Fruit fly (Drosophila melanogaster) whole organism, wandering third instar larva: Measurements from ENCODE around the gene CG18809.

ENCODE experiments used
- Abd-B ChIP-seq: fragments of >200 bp; optimal IDR thresholded peaks from 2 replicates; lab custom pipeline; 2017; ENCODE audit warnings: missing biosample characterization, missing genetic modification characterization
- CG32264 ChIP-seq: fragments of 200-800 bp; sonication (Bioruptor generic); optimal IDR thresholded peaks from 2 replicates; lab custom pipeline; 2016; ENCODE audit warnings: missing biosample characterization, missing genetic modification characterization
- CG9705 ChIP-seq: fragments of 200-800 bp; sonication (Bioruptor generic); optimal IDR thresholded peaks from 2 replicates; lab custom pipeline; 2018; ENCODE audit warnings: missing biosample characterization, mild to moderate bottlenecking, missing genetic modification characterization
- Dif ChIP-seq: fragments of 200-275, 200-300 bp; sonication (Bioruptor generic); optimal IDR thresholded peaks from 2 replicates; lab custom pipeline; 2018; ENCODE audit warnings: missing biosample characterization, missing genetic modification characterization; ENCODE audit not compliant: partially characterized antibody
- GATAd ChIP-seq: sonication (Bioruptor generic); optimal IDR thresholded peaks from 2 replicates; lab custom pipeline; 2016; ENCODE audit warnings: missing biosample characterization, missing genetic modification characterization
- HLH106 ChIP-seq: fragments of 200-800 bp; optimal IDR thresholded peaks from 3 replicates; lab custom pipeline; 2019; ENCODE audit warnings: missing biosample characterization, mild to moderate bottlenecking, missing genetic modification characterization, moderate library complexity
- Hnf4 ChIP-seq: fragments of 200-800 bp; sonication (Bioruptor generic); optimal IDR thresholded peaks from 2 replicates; lab custom pipeline; 2016; ENCODE audit warnings: missing biosample characterization, mild to moderate bottlenecking, missing genetic modification characterization
- Hr78 ChIP-seq: fragments of >200 bp; optimal IDR thresholded peaks from 2 replicates; lab custom pipeline; 2017; ENCODE audit warnings: missing biosample characterization, missing genetic modification characterization
- Hr83 ChIP-seq: fragments of 200-300 bp; sonication (Bioruptor generic); optimal IDR thresholded peaks from 2 replicates; lab custom pipeline; 2016; ENCODE audit warnings: missing biosample characterization, mild to moderate bottlenecking, missing genetic modification characterization, moderate library complexity; ENCODE audit not compliant: poor library complexity, severe bottlenecking
- Jra ChIP-seq: sonication (Bioruptor generic); optimal IDR thresholded peaks from 2 replicates; lab custom pipeline; 2016; ENCODE audit warnings: missing biosample characterization, missing genetic modification characterization
- Mio ChIP-seq: sonication (Bioruptor generic); optimal IDR thresholded peaks from 2 replicates; lab custom pipeline; 2016; ENCODE audit warnings: missing biosample characterization, missing genetic modification characterization
- N ChIP-seq: fragments of >200 bp; optimal IDR thresholded peaks from 2 replicates; lab custom pipeline; 2018; ENCODE audit warnings: missing biosample characterization, missing external identifiers, missing genetic modification characterization
- OdsH ChIP-seq: fragments of 200-800 bp; sonication (Bioruptor generic); optimal IDR thresholded peaks from 2 replicates; lab custom pipeline; 2016; ENCODE audit warnings: missing biosample characterization, mild to moderate bottlenecking, missing genetic modification characterization
- Rel ChIP-seq, 2 experiments: fragments of 200-800 bp; sonication (Bioruptor generic) in 1 of 2; optimal IDR thresholded peaks; 2 replicates in 1 of 2; 3 replicates in 1 of 2; lab custom pipeline; 2016 to 2019; ENCODE audit warnings: mild to moderate bottlenecking in 2 of 2, missing biosample characterization in 2 of 2, missing genetic modification characterization in 2 of 2, moderate library complexity in 1 of 2
- Sp1 ChIP-seq: fragments of 200-800 bp; sonication (Bioruptor generic); optimal IDR thresholded peaks from 3 replicates; lab custom pipeline; 2019; ENCODE audit warnings: missing biosample characterization, mild to moderate bottlenecking, missing genetic modification characterization, moderate library complexity
- Vsx2 ChIP-seq: fragments of 200-300, 225-300 bp; sonication (Bioruptor generic); optimal IDR thresholded peaks from 2 replicates; lab custom pipeline; 2018; ENCODE audit warnings: missing biosample characterization, missing genetic modification characterization; ENCODE audit not compliant: partially characterized antibody
- br ChIP-seq: fragments of 200-800 bp; sonication (Bioruptor generic); optimal IDR thresholded peaks from 2 replicates; lab custom pipeline; 2016; ENCODE audit warnings: missing biosample characterization, missing genetic modification characterization
- dl ChIP-seq, 2 experiments: fragments of 175-275, 200-275 bp in 1 of 2; fragments of 200-275 bp in 1 of 2; sonication (Bioruptor generic); optimal IDR thresholded peaks; lab custom pipeline; 2018; ENCODE audit warnings: mild to moderate bottlenecking in 2 of 2, missing biosample characterization in 2 of 2, missing genetic modification characterization in 2 of 2, moderate library complexity in 2 of 2; ENCODE audit not compliant: partially characterized antibody in 2 of 2, insufficient read depth in 1 of 2
- dmrt93B ChIP-seq: fragments of 200-800 bp; sonication (Bioruptor generic); optimal IDR thresholded peaks from 2 replicates; lab custom pipeline; 2018; ENCODE audit warnings: missing biosample characterization, mild to moderate bottlenecking, missing genetic modification characterization
- dsf ChIP-seq: sonication (Bioruptor generic); optimal IDR thresholded peaks from 2 replicates; lab custom pipeline; 2016; ENCODE audit warnings: missing biosample characterization, missing genetic modification characterization, borderline replicate concordance
- ey ChIP-seq: fragments of 200-800 bp; sonication (Bioruptor generic); optimal IDR thresholded peaks from 2 replicates; lab custom pipeline; 2016; ENCODE audit warnings: missing biosample characterization, missing genetic modification characterization
- foxo ChIP-seq, 2 experiments: fragments of 200-800 bp; sonication (Bioruptor generic); optimal IDR thresholded peaks; 2 replicates in 1 of 2; 3 replicates in 1 of 2; lab custom pipeline; 2016 to 2017; ENCODE audit warnings: missing biosample characterization in 2 of 2, missing genetic modification characterization in 2 of 2
- fru ChIP-seq: fragments of 200-800 bp; sonication (Bioruptor generic); optimal IDR thresholded peaks from 3 replicates; lab custom pipeline; 2016; ENCODE audit warnings: missing biosample characterization, mild to moderate bottlenecking, missing genetic modification characterization
- h ChIP-seq: fragments of 200-800 bp; sonication (Bioruptor generic); optimal IDR thresholded peaks from 3 replicates; lab custom pipeline; 2016; ENCODE audit warnings: missing biosample characterization, mild to moderate bottlenecking, missing genetic modification characterization
- lola ChIP-seq: fragments of >200 bp; optimal IDR thresholded peaks from 2 replicates; lab custom pipeline; 2017; ENCODE audit warnings: missing biosample characterization, missing genetic modification characterization
- psq ChIP-seq: fragments of 200-800 bp; sonication (Bioruptor generic); optimal IDR thresholded peaks from 3 replicates; lab custom pipeline; 2017; ENCODE audit warnings: missing biosample characterization, mild to moderate bottlenecking, missing genetic modification characterization, moderate library complexity
- rgr ChIP-seq: fragments of 200-800 bp; sonication (Bioruptor generic); optimal IDR thresholded peaks from 3 replicates; lab custom pipeline; 2016; ENCODE audit warnings: missing biosample characterization, mild to moderate bottlenecking, missing genetic modification characterization
- sage ChIP-seq: fragments of 200-800 bp; sonication (Bioruptor generic); optimal IDR thresholded peaks from 2 replicates; lab custom pipeline; 2016; ENCODE audit warnings: missing biosample characterization, mild to moderate bottlenecking, missing genetic modification characterization
- tai ChIP-seq: sonication (Bioruptor generic); optimal IDR thresholded peaks from 2 replicates; lab custom pipeline; 2016; ENCODE audit warnings: missing biosample characterization, missing genetic modification characterization
- usp ChIP-seq: fragments of >200 bp; optimal IDR thresholded peaks from 2 replicates; lab custom pipeline; 2017; ENCODE audit warnings: missing biosample characterization, missing genetic modification characterization
- woc ChIP-seq: sonication (Bioruptor generic); optimal IDR thresholded peaks from 2 replicates; lab custom pipeline; 2016; ENCODE audit warnings: missing biosample characterization, mild to moderate bottlenecking, missing genetic modification characterization

CG18809 gene

DNA sequence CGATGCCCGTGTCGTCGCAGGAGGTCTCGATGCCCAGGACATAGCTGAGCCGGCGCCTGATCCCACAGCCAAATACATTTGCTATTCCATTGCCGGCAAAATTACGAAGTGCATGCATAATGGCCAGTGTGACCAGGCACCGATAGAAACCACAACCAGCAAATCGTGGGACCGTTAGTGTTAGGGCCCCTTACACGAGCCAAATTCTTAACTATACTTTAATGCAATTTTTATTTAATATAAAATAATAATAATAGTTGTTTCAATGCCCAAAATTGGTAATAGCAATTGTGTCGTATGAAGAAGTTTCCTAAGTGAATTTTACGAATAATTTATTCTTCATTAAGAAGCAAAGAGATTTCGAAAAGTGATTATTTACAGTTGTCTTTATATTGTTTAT, 42.5 kb downstream of the CG18809 start, which contains the start of gene Tcs4:
TSS of gene Tcs4 (minus strand) at position 145 of the 400 bp plus-strand sequence.
- TF ChIP-seq rgr (GFP tag; lab: Kevin White, UChicago) (peak; percentile 18), HLH106 (tag; lab: Kevin White, UChicago) (peak; percentile 29), CG32264 (GFP tag; lab: Kevin White, UChicago) (no peak), dl (GFP tag; optimal IDR thresholded peaks at IDR 0.05; lab: Kevin White, UChicago; ENCODE audit: insufficient read depth in 1 of 2, partially characterized antibody in 2 of 2) (peak in 1 of 2 experiments; percentile 4), Dif (GFP tag; lab: Kevin White, UChicago) (peak; percentile 97), GATAd (no peak), Sp1 (peak; percentile 0)

DNA sequence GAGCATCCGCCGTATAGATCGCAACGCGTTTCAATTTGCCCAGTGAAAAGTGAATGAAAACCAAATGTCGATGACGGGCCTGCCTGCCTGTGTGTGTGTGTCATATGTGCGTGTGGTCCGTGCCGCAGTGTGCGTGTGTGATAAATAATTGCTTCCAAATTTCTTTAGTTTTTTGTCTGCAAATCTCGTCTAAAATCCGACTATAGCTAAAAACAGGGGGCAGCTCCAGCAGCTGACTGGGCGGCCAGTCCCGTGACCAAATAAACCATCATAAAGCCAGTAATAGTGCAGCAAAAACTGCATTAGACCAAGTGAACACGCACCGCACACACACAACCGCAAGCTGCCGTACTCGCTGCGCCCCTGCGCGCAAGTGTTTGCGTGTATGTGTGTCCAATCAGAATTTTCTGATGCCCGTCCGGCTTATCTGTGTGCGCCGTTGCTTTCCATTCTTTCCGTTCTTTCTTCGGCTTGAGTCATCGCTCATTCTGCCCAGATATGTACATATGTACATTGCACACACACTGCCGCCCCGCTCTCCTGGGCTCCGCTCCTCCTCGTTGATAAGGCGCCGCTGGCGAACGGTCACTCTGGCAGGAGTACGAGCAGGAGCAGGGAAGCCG, 46.8 kb downstream of the CG18809 start:
- peak in 1 of 2 experiments; percentile 7 for TF ChIP-seq foxo (GFP tag; optimal IDR thresholded peaks at IDR 0.05; lab: Kevin White, UChicago)
- peak; percentile 30 for TF ChIP-seq rgr (GFP tag; lab: Kevin White, UChicago)
- peak; percentile 48 for TF ChIP-seq CG9705 (GFP tag; lab: Kevin White, UChicago)
- TF ChIP-seq psq (GFP tag; lab: Kevin White, UChicago) = peak; percentile 44
- TF ChIP-seq Vsx2 (GFP tag; lab: Kevin White, UChicago) = no peak
- TF ChIP-seq Abd-B (GFP tag; lab: Kevin White, UChicago) = peak; percentile 50
- peak; percentile 12 for TF ChIP-seq Sp1
- TF ChIP-seq Hr83 (GFP tag; lab: Kevin White, UChicago) = peak; percentile 62
- TF ChIP-seq Dif (GFP tag; lab: Kevin White, UChicago) = peak; percentile 16
- TF ChIP-seq lola (GFP tag; lab: Kevin White, UChicago) = no peak
- no peak for TF ChIP-seq woc (GFP tag; lab: Kevin White, UChicago)
- peak; percentile 20 for TF ChIP-seq HLH106 (tag; lab: Kevin White, UChicago)
- TF ChIP-seq h (GFP tag; lab: Kevin White, UChicago) = peak; percentile 38
- peak; percentile 19 for TF ChIP-seq OdsH (GFP tag; lab: Kevin White, UChicago)
- TF ChIP-seq CG32264 (GFP tag; lab: Kevin White, UChicago) = no peak
- no peak for TF ChIP-seq dmrt93B (GFP tag; lab: Kevin White, UChicago)
- TF ChIP-seq N (GFP tag; lab: Kevin White, UChicago) = peak; percentile 96
- TF ChIP-seq Rel (GFP tag; optimal IDR thresholded peaks at IDR 0.05; lab: Kevin White, UChicago) = no peak
- peak; percentile 9 for TF ChIP-seq Rel (tag; optimal IDR thresholded peaks at IDR 0.05; lab: Kevin White, UChicago)
- TF ChIP-seq fru = no peak
- no peak for TF ChIP-seq tai (GFP tag; lab: Kevin White, UChicago)
- peak; percentile 41 for TF ChIP-seq Jra (GFP tag; lab: Kevin White, UChicago)
- TF ChIP-seq, all 38 proteins: peak for 14

DNA sequence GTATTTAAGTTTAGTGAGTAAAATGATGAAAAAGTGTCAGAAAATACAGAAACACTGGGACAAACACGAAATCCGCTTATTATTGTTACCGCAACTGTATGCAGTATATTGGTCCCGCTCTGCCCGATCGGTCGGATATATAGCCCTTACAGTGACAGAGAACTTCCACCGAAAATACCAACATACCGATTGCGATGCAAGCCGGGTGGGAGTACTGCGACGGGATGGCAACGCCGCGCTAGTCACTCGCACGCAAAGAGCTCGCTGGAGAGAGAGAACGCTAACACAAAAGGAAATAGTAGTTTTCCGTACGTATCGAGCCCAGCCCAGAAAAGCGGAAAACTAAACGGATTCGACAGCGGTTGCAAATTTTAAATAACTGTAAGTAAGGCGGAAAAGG, 47.3 kb downstream of the CG18809 start, which contains the start of gene Cdc42:
TSS of gene Cdc42 (plus strand) at position 247 of the 400 bp plus-strand sequence.
- TF ChIP-seq dsf (GFP tag; lab: Kevin White, UChicago) = no peak
- no peak for TF ChIP-seq rgr (GFP tag; lab: Kevin White, UChicago)
- no peak for TF ChIP-seq GATAd
- TF ChIP-seq Hr83 (GFP tag; lab: Kevin White, UChicago) = peak; percentile 12
- TF ChIP-seq br (GFP tag; lab: Kevin White, UChicago) = no peak
- TF ChIP-seq dl (GFP tag; optimal IDR thresholded peaks at IDR 0.05; lab: Kevin White, UChicago; ENCODE audit: insufficient read depth in 1 of 2, partially characterized antibody in 2 of 2) = no peak
- TF ChIP-seq, all 38 proteins: peak for 1

DNA sequence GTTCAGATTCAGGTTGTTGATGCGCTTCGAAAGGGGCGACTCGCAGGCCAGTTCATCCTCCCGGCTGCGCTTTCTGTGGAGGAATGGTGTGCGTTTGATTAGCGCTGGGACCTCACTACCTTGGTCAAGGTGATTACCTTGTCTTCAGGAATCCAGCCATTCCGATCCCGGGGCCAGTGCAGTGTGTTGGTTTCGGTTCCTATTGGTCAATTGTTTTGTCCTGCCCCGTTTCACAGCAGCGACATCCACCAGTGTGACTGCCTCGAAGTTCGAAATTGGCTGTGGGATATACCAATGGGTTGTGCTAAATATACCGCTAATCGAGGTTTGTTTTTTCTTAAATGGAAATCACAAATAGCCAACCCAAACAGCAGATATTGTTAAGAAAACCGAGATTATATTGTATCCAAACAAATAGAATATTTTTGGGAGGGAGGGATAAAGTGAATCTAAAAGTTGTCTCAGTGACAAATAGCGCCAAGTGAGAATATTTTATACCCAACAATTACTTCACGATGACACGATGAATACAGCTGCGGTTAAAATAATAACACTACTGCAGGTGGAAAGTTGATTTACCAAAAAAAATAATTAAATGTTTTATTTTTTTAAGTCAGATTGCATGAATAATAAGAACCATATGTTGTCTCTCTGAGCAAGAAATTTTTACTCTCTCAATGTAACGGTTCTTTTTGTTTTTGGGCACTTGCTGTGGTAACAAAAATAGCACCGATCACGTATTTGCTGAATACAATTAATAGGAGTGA, 49.2 kb downstream of the CG18809 start, which contains the start of gene CG14229:
TSS of gene CG14229 (minus strand) at position 459 of the 767 bp plus-strand sequence.
- TF ChIP-seq psq (GFP tag; lab: Kevin White, UChicago) = no peak
- TF ChIP-seq dmrt93B (GFP tag; lab: Kevin White, UChicago) = no peak
- TF ChIP-seq dl (GFP tag; optimal IDR thresholded peaks at IDR 0.05; lab: Kevin White, UChicago; ENCODE audit: insufficient read depth in 1 of 2, partially characterized antibody in 2 of 2) = no peak
- peak in 1 of 2 experiments; percentile 28 for TF ChIP-seq foxo (GFP tag; optimal IDR thresholded peaks at IDR 0.05; lab: Kevin White, UChicago)
- no peak for TF ChIP-seq Abd-B (GFP tag; lab: Kevin White, UChicago)
- no peak for TF ChIP-seq br (GFP tag; lab: Kevin White, UChicago)
- no peak for TF ChIP-seq rgr (GFP tag; lab: Kevin White, UChicago)
- no peak for TF ChIP-seq Vsx2 (GFP tag; lab: Kevin White, UChicago)
- peak; percentile 41 for TF ChIP-seq Hnf4 (GFP tag; lab: Kevin White, UChicago)
- TF ChIP-seq Hr78 (GFP tag; lab: Kevin White, UChicago) = no peak
- TF ChIP-seq Jra (GFP tag; lab: Kevin White, UChicago) = no peak
- TF ChIP-seq ey (GFP tag; lab: Kevin White, UChicago) = peak; percentile 8
- TF ChIP-seq OdsH (GFP tag; lab: Kevin White, UChicago) = no peak
- TF ChIP-seq sage = no peak
- TF ChIP-seq tai (GFP tag; lab: Kevin White, UChicago) = no peak
- TF ChIP-seq h (GFP tag; lab: Kevin White, UChicago) = peak; percentile 30
- no peak for TF ChIP-seq Rel (GFP tag; optimal IDR thresholded peaks at IDR 0.05; lab: Kevin White, UChicago)
- TF ChIP-seq Rel (tag; optimal IDR thresholded peaks at IDR 0.05; lab: Kevin White, UChicago) = peak; percentile 36
- no peak for TF ChIP-seq usp (GFP tag; lab: Kevin White, UChicago)
- TF ChIP-seq fru = peak; percentile 8
- no peak for TF ChIP-seq lola (GFP tag; lab: Kevin White, UChicago)
- no peak for TF ChIP-seq Mio (GFP tag; lab: Kevin White, UChicago)
- peak; percentile 20 for TF ChIP-seq woc (GFP tag; lab: Kevin White, UChicago)
